Fruit fly (Drosophila melanogaster) S2 (cell line): ENCODE measurements around the gene ry.

Experiments
- CG8478 ChIP-seq: fragments of >200 bp; optimal IDR thresholded peaks from 2 replicates; lab custom pipeline; 2018
- CTCF ChIP-seq, 2 experiments: fragments of >200 bp; optimal IDR thresholded peaks; 2 replicates each; lab custom pipeline; 2018

DNA sequence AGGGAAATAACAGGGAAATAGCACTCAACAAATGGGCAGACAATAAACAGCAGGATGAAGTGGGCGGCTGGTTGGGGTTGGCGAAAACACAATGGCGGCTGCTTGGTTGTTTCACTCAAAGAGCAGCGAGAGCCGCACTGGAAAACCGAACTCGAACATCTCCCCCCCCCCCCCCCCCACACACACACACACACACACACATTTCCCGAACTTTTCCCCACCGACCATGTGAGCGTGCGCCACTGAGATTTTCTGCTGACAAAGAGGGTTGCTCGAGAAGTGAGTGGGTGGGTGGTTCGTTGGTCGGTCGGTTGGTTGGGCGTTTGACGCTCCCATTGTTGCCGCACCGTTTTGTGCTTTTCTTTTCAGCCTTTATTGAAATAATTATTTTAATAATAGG lies 40.8 kb downstream of the ry start:
- TF ChIP-seq CTCF (optimal IDR thresholded peaks at IDR 0.05; lab: Kevin White, UChicago): no peak
- no peak for TF ChIP-seq CG8478 (lab: Kevin White, UChicago)
